Worm (Caenorhabditis elegans) whole organism, midembryonic: ENCODE measurements around the gene smex-1.

ENCODE experiments used
- T22C8.4 ChIP-seq: fragments of 200-800 bp; sonication (Bioruptor generic); IDR thresholded peaks from 2 replicates; pipeline ENCODE4 v1.3.6; 2022; ENCODE audit warnings: missing genetic modification characterization, missing compliant biosample characterization
- cog-1 ChIP-seq: sonication (generic microtip); optimal IDR thresholded peaks from 2 replicates; lab custom pipeline; 2016; ENCODE audit warnings: missing genetic modification characterization, missing compliant biosample characterization
- flt-1 ChIP-seq: fragments of 200-800 bp; sonication (Bioruptor generic); IDR thresholded peaks from 2 replicates; pipeline ENCODE4 v1.3.6; 2022; ENCODE audit warnings: missing genetic modification characterization, missing compliant biosample characterization
- klf-2 ChIP-seq: fragments of 200-800 bp; sonication (Bioruptor generic); conservative IDR thresholded peaks from 2 replicates; pipeline ENCODE4 v1.3.6; 2022; ENCODE audit warnings: missing genetic modification reagents, missing genetic modification characterization, missing compliant biosample characterization
- med-1 ChIP-seq: sonication (generic microtip); optimal IDR thresholded peaks from 2 replicates; lab custom pipeline; 2017; ENCODE audit warnings: missing genetic modification characterization, mild to moderate bottlenecking, missing compliant biosample characterization, antibody characterized with exemption, missing genetic modification reagents; ENCODE audit not compliant: insufficient read depth
- ref-1 ChIP-seq: fragments of 200-800 bp; sonication (Bioruptor generic); conservative IDR thresholded peaks from 2 replicates; pipeline ENCODE4 v1.3.6; 2022; ENCODE audit warnings: missing genetic modification reagents, missing genetic modification characterization, missing compliant biosample characterization
- tab-1 ChIP-seq: fragments of 200-800 bp; sonication (Bioruptor generic); IDR thresholded peaks from 2 replicates; pipeline ENCODE4 v1.3.6; 2022; ENCODE audit warnings: missing genetic modification characterization, missing compliant biosample characterization
- ztf-23 ChIP-seq: fragments of 200-800 bp; sonication (Bioruptor generic); IDR thresholded peaks from 2 replicates; pipeline ENCODE4 v1.3.6; 2022; ENCODE audit warnings: missing genetic modification reagents, missing genetic modification characterization, missing compliant biosample characterization
- ztf-29 ChIP-seq: fragments of 200-800 bp; sonication (Bioruptor generic); IDR thresholded peaks from 2 replicates; pipeline ENCODE4 v1.3.6; 2022; ENCODE audit warnings: missing genetic modification reagents, missing genetic modification characterization, missing compliant biosample characterization

Gene smex-1

ce11 chrV:8259016-8259415 is 36.8 kb downstream of the smex-1 start, which contains the start of gene C16D9.1:
Gene C16D9.1 (plus strand): TSS chrV:8259316.
- TF ChIP-seq ref-1: no peak
- no peak for TF ChIP-seq ztf-29
- no peak for TF ChIP-seq T22C8.4 (GFP tag; lab: Robert Waterston, UW)
- TF ChIP-seq klf-2 (GFP tag; lab: Robert Waterston, UW): no peak
- TF ChIP-seq cog-1: no peak
- no peak for TF ChIP-seq flt-1 (GFP tag; lab: Robert Waterston, UW)
- no peak for TF ChIP-seq med-1
- TF ChIP-seq tab-1 (GFP tag; lab: Robert Waterston, UW): no peak
- TF ChIP-seq ztf-23: no peak

- TF ChIP-seq T22C8.4 (GFP tag; lab: Robert Waterston, UW) (no peak), med-1 (no peak), ref-1 (no peak), flt-1 (GFP tag; lab: Robert Waterston, UW) (no peak), ztf-29 (no peak), tab-1 (GFP tag; lab: Robert Waterston, UW) (no peak), klf-2 (GFP tag; lab: Robert Waterston, UW) (no peak), ztf-23 (no peak), cog-1 (no peak)
Measured at ce11 chrV:8254973-8255372, 40.8 kb downstream of the smex-1 start.

ce11 chrV:8253946-8254345 is 41.8 kb downstream of the smex-1 start:
- TF ChIP-seq T22C8.4 (GFP tag; lab: Robert Waterston, UW) (no peak), med-1 (no peak), klf-2 (GFP tag; lab: Robert Waterston, UW) (no peak), ref-1 (no peak), cog-1 (no peak), ztf-23 (no peak), flt-1 (GFP tag; lab: Robert Waterston, UW) (no peak), tab-1 (GFP tag; lab: Robert Waterston, UW) (no peak), ztf-29 (no peak)

- TF ChIP-seq cog-1 (no peak), ztf-23 (no peak), ztf-29 (no peak)
Measured at ce11 chrV:8252532-8252931, 43.2 kb downstream of the smex-1 start.

ce11 chrV:8251075-8251474 is 44.7 kb downstream of the smex-1 start:
- TF ChIP-seq klf-2 (GFP tag; lab: Robert Waterston, UW): no peak
- TF ChIP-seq ztf-23: no peak
- TF ChIP-seq ztf-29: no peak
- TF ChIP-seq tab-1 (GFP tag; lab: Robert Waterston, UW): no peak
- no peak for TF ChIP-seq T22C8.4 (GFP tag; lab: Robert Waterston, UW)
- TF ChIP-seq med-1: no peak
- no peak for TF ChIP-seq flt-1 (GFP tag; lab: Robert Waterston, UW)

- no peak for TF ChIP-seq klf-2 (GFP tag; lab: Robert Waterston, UW)
- TF ChIP-seq flt-1 (GFP tag; lab: Robert Waterston, UW): no peak
- no peak for TF ChIP-seq ztf-29
- TF ChIP-seq ztf-23: no peak
- no peak for TF ChIP-seq tab-1 (GFP tag; lab: Robert Waterston, UW)
- no peak for TF ChIP-seq cog-1
- TF ChIP-seq ref-1: no peak
- no peak for TF ChIP-seq med-1
Measured at ce11 chrV:8250208-8250607, 45.6 kb downstream of the smex-1 start, which contains the start of gene C16D9.6. Gene C16D9.6 (minus strand): TSS chrV:8250308.

ce11 chrV:8247311-8248105 is 48.3 kb downstream of the smex-1 start:
- TF ChIP-seq med-1 (no peak), flt-1 (GFP tag; lab: Robert Waterston, UW) (0 out of 2 replicates have a peak, but pooled peaks have one; percentile 36)

- TF ChIP-seq flt-1 (GFP tag; lab: Robert Waterston, UW) (no peak), tab-1 (GFP tag; lab: Robert Waterston, UW) (no peak), ztf-23 (no peak), ztf-29 (no peak), T22C8.4 (GFP tag; lab: Robert Waterston, UW) (no peak), ref-1 (no peak), klf-2 (GFP tag; lab: Robert Waterston, UW) (no peak), cog-1 (no peak), med-1 (no peak)
Measured at ce11 chrV:8245457-8245856, 50.3 kb downstream of the smex-1 start, which contains the start of gene C16D9.5. Gene C16D9.5 (minus strand): TSS chrV:8245557.
